Worm (Caenorhabditis elegans) whole organism, L1 larva: ENCODE measurements around the gene fipr-7.
A peak's percentile ranks its signal among the peaks of the same experiment; 100 is the strongest.

Experiments used
- C04F5.9 ChIP-seq: sonication (generic microtip); optimal IDR thresholded peaks from 2 replicates; lab custom pipeline; 2016; ENCODE audit warnings: missing genetic modification characterization, missing compliant biosample characterization
- C34B4.2 ChIP-seq: sonication (generic microtip); optimal IDR thresholded peaks from 2 replicates; lab custom pipeline; 2017; ENCODE audit warnings: mild to moderate bottlenecking, missing genetic modification characterization, missing compliant biosample characterization
- F16B12.6 ChIP-seq: fragments of 150-350 bp; optimal IDR thresholded peaks from 2 replicates; lab custom pipeline; 2014; ENCODE audit warnings: missing biosample characterization, missing genetic modification characterization
- aha-1 ChIP-seq: fragments of 150-350 bp; optimal IDR thresholded peaks from 2 replicates; lab custom pipeline; 2014; ENCODE audit warnings: missing biosample characterization, missing genetic modification characterization
- aly-2 ChIP-seq: fragments of 150-350 bp; optimal IDR thresholded peaks from 2 replicates; lab custom pipeline; 2014; ENCODE audit warnings: missing biosample characterization, missing genetic modification characterization
- ama-1 ChIP-seq: fragments of 150-350 bp; optimal IDR thresholded peaks from 2 replicates; lab custom pipeline; 2014
- ceh-8 ChIP-seq: fragments of 200-800 bp; sonication (Bioruptor generic); optimal IDR thresholded peaks from 2 replicates; lab custom pipeline; 2018; ENCODE audit warnings: mild to moderate bottlenecking, missing genetic modification characterization, moderate library complexity, missing compliant biosample characterization
- ceh-82 ChIP-seq, 3 experiments: fragments of 150-350 bp in 1 of 3; sonication (generic microtip) in 2 of 3; optimal IDR thresholded peaks; 2 replicates each; lab custom pipeline; 2014 to 2017; ENCODE audit warnings: missing biosample characterization in 3 of 3, missing genetic modification characterization in 3 of 3
- ceh-88 ChIP-seq: fragments of 200-800 bp; sonication (Bioruptor generic); IDR thresholded peaks from 2 replicates; pipeline ENCODE4 v1.3.6; 2022; ENCODE audit warnings: missing genetic modification characterization, missing compliant biosample characterization
- ceh-90 ChIP-seq: sonication (generic microtip); optimal IDR thresholded peaks from 2 replicates; lab custom pipeline; 2016; ENCODE audit warnings: missing genetic modification characterization, missing compliant biosample characterization
- ces-1 ChIP-seq: fragments of 150-350 bp; optimal IDR thresholded peaks from 2 replicates; lab custom pipeline; 2014; ENCODE audit warnings: missing biosample characterization, missing genetic modification reagents, missing genetic modification characterization
- dpl-1 ChIP-seq, 3 experiments: fragments of 150-350 bp in 2 of 3; sonication (generic microtip) in 1 of 3; optimal IDR thresholded peaks; 2 replicates each; lab custom pipeline; 2014 to 2017; ENCODE audit warnings: missing biosample characterization in 3 of 3, missing genetic modification characterization in 3 of 3, missing genetic modification reagents in 3 of 3
- dsc-1 ChIP-seq: sonication (generic microtip); optimal IDR thresholded peaks from 2 replicates; lab custom pipeline; 2016; ENCODE audit warnings: mild to moderate bottlenecking, missing genetic modification characterization, missing compliant biosample characterization
- efl-1 ChIP-seq, 4 experiments: fragments of 150-350 bp; optimal IDR thresholded peaks in 3 of 4; peaks in 1 of 4; 1 replicate in 1 of 4; 2 replicates in 3 of 4; lab custom pipeline; 2014; ENCODE audit warnings: missing biosample characterization in 2 of 4, missing genetic modification characterization in 2 of 4, missing genetic modification reagents in 2 of 4
- egl-13 ChIP-seq: sonication (generic microtip); optimal IDR thresholded peaks from 2 replicates; lab custom pipeline; 2016; ENCODE audit warnings: missing genotype, missing genetic modification reagents, missing genetic modification characterization, missing compliant biosample characterization
- elt-3 ChIP-seq, 6 experiments: fragments of 150-350 bp in 1 of 6; sonication (generic microtip); optimal IDR thresholded peaks; 2 replicates each; lab custom pipeline; 2017 to 2018; ENCODE audit warnings: missing biosample characterization in 6 of 6, missing genetic modification characterization in 6 of 6, inconsistent platforms in 1 of 6
- ets-5 ChIP-seq: fragments of 200-800 bp; sonication (Bioruptor generic); IDR thresholded peaks from 2 replicates; pipeline ENCODE4 v1.3.6; 2022; ENCODE audit warnings: missing genetic modification characterization, missing compliant biosample characterization
- fkh-4 ChIP-seq: sonication (generic microtip); optimal IDR thresholded peaks from 2 replicates; lab custom pipeline; 2016; ENCODE audit warnings: missing compliant biosample characterization, missing genetic modification characterization, borderline replicate concordance
- fkh-8 ChIP-seq: sonication (generic microtip); optimal IDR thresholded peaks from 2 replicates; lab custom pipeline; 2016; ENCODE audit warnings: mild to moderate bottlenecking, missing genetic modification characterization, missing compliant biosample characterization
- fos-1 ChIP-seq: fragments of 150-350 bp; optimal IDR thresholded peaks from 2 replicates; lab custom pipeline; 2014; ENCODE audit warnings: missing biosample characterization, missing genetic modification characterization
- hlh-17 ChIP-seq: fragments of 200-800 bp; sonication (Bioruptor generic); optimal IDR thresholded peaks from 2 replicates; lab custom pipeline; 2018; ENCODE audit warnings: missing genetic modification characterization, mild to moderate bottlenecking, missing compliant biosample characterization, moderate library complexity, borderline replicate concordance
- isw-1 ChIP-seq: fragments of 200-800 bp; sonication (Bioruptor generic); IDR thresholded peaks from 2 replicates; pipeline ENCODE4 v1.3.6; 2022; ENCODE audit warnings: missing genetic modification characterization, missing compliant biosample characterization
- lin-14 ChIP-seq: fragments of 200-800 bp; sonication (Bioruptor generic); optimal IDR thresholded peaks from 2 replicates; lab custom pipeline; 2018; ENCODE audit warnings: mild to moderate bottlenecking, missing genetic modification characterization, moderate library complexity, missing compliant biosample characterization
- lin-35 ChIP-seq, 2 experiments: fragments of 150-350 bp; optimal IDR thresholded peaks; 2 replicates each; lab custom pipeline; 2014; ENCODE audit warnings: missing biosample characterization in 2 of 2, missing genetic modification characterization in 2 of 2, missing genetic modification reagents in 2 of 2
- lin-39 ChIP-seq: fragments of 150-350 bp; optimal IDR thresholded peaks from 2 replicates; lab custom pipeline; 2014; ENCODE audit warnings: missing biosample characterization, missing genetic modification reagents, missing genetic modification characterization
- lir-3 ChIP-seq: sonication (generic microtip); optimal IDR thresholded peaks from 2 replicates; lab custom pipeline; 2016; ENCODE audit warnings: mild to moderate bottlenecking, missing genetic modification characterization, moderate library complexity, missing compliant biosample characterization; ENCODE audit not compliant: poor library complexity
- mab-9 ChIP-seq: fragments of 200-800 bp; sonication (Bioruptor generic); IDR thresholded peaks from 2 replicates; pipeline ENCODE4 v1.3.6; 2022; ENCODE audit warnings: missing genetic modification reagents, missing genetic modification characterization, missing compliant biosample characterization
- mef-2 ChIP-seq: fragments of 150-350 bp; optimal IDR thresholded peaks from 2 replicates; lab custom pipeline; 2014; ENCODE audit warnings: missing biosample characterization, missing genetic modification characterization
- mep-1 ChIP-seq: fragments of 150-350 bp; optimal IDR thresholded peaks from 2 replicates; lab custom pipeline; 2014; ENCODE audit warnings: missing biosample characterization, missing genetic modification characterization
- nhr-11 ChIP-seq: fragments of 150-350 bp; optimal IDR thresholded peaks from 2 replicates; lab custom pipeline; 2014; ENCODE audit warnings: missing biosample characterization, missing genetic modification characterization
- nhr-12 ChIP-seq: sonication (generic microtip); optimal IDR thresholded peaks from 2 replicates; lab custom pipeline; 2017; ENCODE audit warnings: missing biosample characterization, missing genetic modification characterization
- nhr-19 ChIP-seq: fragments of 200-800 bp; sonication (Bioruptor generic); conservative IDR thresholded peaks from 2 replicates; pipeline ENCODE4 v1.3.6; 2022; ENCODE audit warnings: missing genetic modification characterization, missing compliant biosample characterization
- nhr-20 ChIP-seq: sonication (generic microtip); optimal IDR thresholded peaks from 2 replicates; lab custom pipeline; 2016; ENCODE audit warnings: mild to moderate bottlenecking, missing genetic modification characterization, missing compliant biosample characterization
- nhr-28 ChIP-seq: fragments of 150-350 bp; optimal IDR thresholded peaks from 2 replicates; lab custom pipeline; 2014; ENCODE audit warnings: missing biosample characterization, missing genetic modification characterization
- nhr-76 ChIP-seq: sonication (generic microtip); optimal IDR thresholded peaks from 2 replicates; lab custom pipeline; 2017; ENCODE audit warnings: missing biosample characterization, missing genetic modification characterization
- nhr-84 ChIP-seq: sonication (generic microtip); optimal IDR thresholded peaks from 2 replicates; lab custom pipeline; 2017; ENCODE audit warnings: missing biosample characterization, missing genetic modification characterization
- nhr-85 ChIP-seq: sonication (generic microtip); peaks from one replicate; lab custom pipeline; 2016; ENCODE audit warnings: missing genetic modification characterization, inconsistent platforms, missing compliant biosample characterization
- pag-3 ChIP-seq: sonication (generic microtip); optimal IDR thresholded peaks from 2 replicates; lab custom pipeline; 2017; ENCODE audit warnings: missing genetic modification characterization, mild to moderate bottlenecking, missing compliant biosample characterization, antibody characterized with exemption, borderline replicate concordance; ENCODE audit not compliant: insufficient read depth
- skn-1 ChIP-seq: fragments of 150-350 bp; optimal IDR thresholded peaks from 2 replicates; lab custom pipeline; 2014; ENCODE audit warnings: missing biosample characterization, missing genetic modification characterization
- snpc-4 ChIP-seq: fragments of 150-350 bp; optimal IDR thresholded peaks from 2 replicates; lab custom pipeline; 2014; ENCODE audit warnings: missing biosample characterization, missing genetic modification characterization
- snu-23 ChIP-seq: sonication (generic microtip); optimal IDR thresholded peaks from 2 replicates; lab custom pipeline; 2016; ENCODE audit warnings: missing genetic modification characterization, missing compliant biosample characterization
- sox-4 ChIP-seq: sonication (generic microtip); optimal IDR thresholded peaks from 2 replicates; lab custom pipeline; 2016; ENCODE audit warnings: missing genetic modification characterization, missing compliant biosample characterization
- sup-37 ChIP-seq: fragments of 200-800 bp; sonication (Bioruptor generic); optimal IDR thresholded peaks from 2 replicates; lab custom pipeline; 2018; ENCODE audit warnings: mild to moderate bottlenecking, missing genetic modification characterization, missing compliant biosample characterization
- swsn-7 ChIP-seq: sonication (generic microtip); optimal IDR thresholded peaks from 2 replicates; lab custom pipeline; 2016; ENCODE audit warnings: missing genetic modification characterization, missing compliant biosample characterization
- tbx-2 ChIP-seq: sonication (generic microtip); optimal IDR thresholded peaks from 2 replicates; lab custom pipeline; 2016; ENCODE audit warnings: missing genetic modification characterization, missing compliant biosample characterization
- tlp-1 ChIP-seq: fragments of 150-350 bp; optimal IDR thresholded peaks from 2 replicates; lab custom pipeline; 2014; ENCODE audit warnings: missing biosample characterization, missing genetic modification characterization
- unc-30 ChIP-seq: sonication (generic microtip); optimal IDR thresholded peaks from 2 replicates; lab custom pipeline; 2017; ENCODE audit warnings: missing biosample characterization, missing genetic modification characterization
- unc-62 ChIP-seq: fragments of 150-350 bp; optimal IDR thresholded peaks from 2 replicates; lab custom pipeline; 2014; ENCODE audit warnings: missing biosample characterization, missing genetic modification reagents, missing genetic modification characterization
- unc-86 ChIP-seq: sonication (generic microtip); optimal IDR thresholded peaks from 2 replicates; lab custom pipeline; 2016; ENCODE audit warnings: missing genetic modification characterization, missing compliant biosample characterization
- vab-15 ChIP-seq: sonication (generic microtip); optimal IDR thresholded peaks from 2 replicates; lab custom pipeline; 2017; ENCODE audit warnings: missing genotype, mild to moderate bottlenecking, missing genetic modification characterization, missing compliant biosample characterization
- xbp-1 ChIP-seq: sonication (generic microtip); optimal IDR thresholded peaks from 2 replicates; lab custom pipeline; 2016; ENCODE audit warnings: missing genetic modification characterization, missing compliant biosample characterization
- zag-1 ChIP-seq: fragments of 150-350 bp; optimal IDR thresholded peaks from 2 replicates; lab custom pipeline; 2014; ENCODE audit warnings: missing biosample characterization, missing genetic modification characterization
- ztf-11 ChIP-seq, 2 experiments: sonication (generic microtip); optimal IDR thresholded peaks; 2 replicates each; lab custom pipeline; 2016 to 2017; ENCODE audit warnings: missing genetic modification characterization in 2 of 2, missing biosample characterization in 1 of 2, missing compliant biosample characterization in 1 of 2

fipr-7 gene

ce11 chrV:10204863-10205338, 24.7 kb upstream of the fipr-7 start, which contains the start of the genes ZK856.19 and ZK856.11 (continued):
- TF ChIP-seq isw-1 (GFP tag; lab: Robert Waterston, UW): peak; percentile 58
- TF ChIP-seq dsc-1 (tag; lab: Kevin White, UChicago): peak; percentile 69
- TF ChIP-seq egl-13 (tag; lab: Kevin White, UChicago): no peak
- no peak for TF ChIP-seq ceh-88 (GFP tag; lab: Robert Waterston, UW)
- peak; percentile 37 for TF ChIP-seq lin-39 (tag; lab: Kevin White, UChicago)
- no peak for TF ChIP-seq nhr-84 (tag; lab: Kevin White, UChicago)
- TF ChIP-seq lin-35 (GFP tag; optimal IDR thresholded peaks at IDR 0.05; lab: Kevin White, UChicago): peak; percentile 70 to 75
- peak; percentile 86 for TF ChIP-seq nhr-85 (tag; lab: Kevin White, UChicago)
- no peak for TF ChIP-seq ceh-8 (GFP tag; lab: Kevin White, UChicago)
- no peak for TF ChIP-seq ceh-90 (tag; lab: Kevin White, UChicago)
- TF ChIP-seq dpl-1 (GFP tag; optimal IDR thresholded peaks at IDR 0.05; lab: Kevin White, UChicago): peak; percentile 58 to 73 (median 72)
- no peak for TF ChIP-seq ztf-11 (tag; optimal IDR thresholded peaks at IDR 0.05; lab: Kevin White, UChicago)
- TF ChIP-seq aly-2 (tag; lab: Kevin White, UChicago): peak; percentile 39
- peak; percentile 33 for TF ChIP-seq nhr-11
- TF ChIP-seq F16B12.6 (tag; lab: Kevin White, UChicago): peak; percentile 36
- peak; percentile 88 for TF ChIP-seq mep-1 (tag; lab: Kevin White, UChicago)
- peak; percentile 77 for TF ChIP-seq xbp-1 (tag; lab: Kevin White, UChicago)
- TF ChIP-seq swsn-7 (tag; lab: Kevin White, UChicago): peak; percentile 77
- TF ChIP-seq unc-62 (GFP tag; lab: Kevin White, UChicago): no peak
- no peak for TF ChIP-seq mab-9 (GFP tag; lab: Robert Waterston, UW)
- peak; percentile 6 for TF ChIP-seq ama-1 (lab: Kevin White, UChicago)
- peak; percentile 75 for TF ChIP-seq nhr-19 (GFP tag; lab: Robert Waterston, UW)
- TF ChIP-seq elt-3 (tag; optimal IDR thresholded peaks at IDR 0.05; lab: Kevin White, UChicago): peak in 2 of 6 experiments; percentile 2 to 18
- TF ChIP-seq sox-4: peak; percentile 0
- no peak for TF ChIP-seq fkh-8 (tag; lab: Kevin White, UChicago)
- TF ChIP-seq nhr-76 (tag; lab: Kevin White, UChicago): no peak
- TF ChIP-seq mef-2: no peak
- TF ChIP-seq unc-30 (tag; lab: Kevin White, UChicago): no peak
- peak; percentile 50 for TF ChIP-seq lir-3 (tag; lab: Kevin White, UChicago)
- TF ChIP-seq aha-1: no peak
- no peak for TF ChIP-seq C04F5.9 (tag; lab: Kevin White, UChicago)
- TF ChIP-seq fkh-4: no peak
- TF ChIP-seq nhr-28 (tag; lab: Kevin White, UChicago): no peak
- TF ChIP-seq ces-1 (GFP tag; lab: Kevin White, UChicago): no peak
- peak; percentile 37 for TF ChIP-seq skn-1 (tag; lab: Kevin White, UChicago)
- TF ChIP-seq nhr-12 (tag; lab: Kevin White, UChicago): no peak
- peak; percentile 69 for TF ChIP-seq lin-14 (GFP tag; lab: Kevin White, UChicago)
- TF ChIP-seq hlh-17 (GFP tag; lab: Kevin White, UChicago): no peak
- TF ChIP-seq tlp-1 (tag; lab: Kevin White, UChicago): no peak
- peak; percentile 69 for TF ChIP-seq snpc-4 (tag; lab: Kevin White, UChicago)
- TF ChIP-seq fos-1 (tag; lab: Kevin White, UChicago): peak; percentile 27
- TF ChIP-seq ets-5 (GFP tag; lab: Robert Waterston, UW): no peak
- peak; percentile 78 for TF ChIP-seq tbx-2 (tag; lab: Kevin White, UChicago)
- TF ChIP-seq vab-15 (tag; lab: Kevin White, UChicago): no peak
- TF ChIP-seq C34B4.2: no peak
- TF ChIP-seq efl-1 (optimal IDR thresholded peaks at IDR 0.05; lab: Kevin White, UChicago): peak; percentile 63 to 74
- peak; percentile 66 to 97 for TF ChIP-seq efl-1 (GFP tag; optimal IDR thresholded peaks at IDR 0.05 in 1 of 2; lab: Kevin White, UChicago)
- TF ChIP-seq snu-23 (GFP tag; lab: Kevin White, UChicago): peak; percentile 79
- peak; percentile 54 for TF ChIP-seq unc-86 (tag; lab: Kevin White, UChicago)
- TF ChIP-seq pag-3 (tag; lab: Kevin White, UChicago): no peak
- peak; percentile 78 for TF ChIP-seq nhr-20 (tag; lab: Kevin White, UChicago)
- TF ChIP-seq zag-1 (tag; lab: Kevin White, UChicago): no peak
- no peak for TF ChIP-seq sup-37 (GFP tag; lab: Kevin White, UChicago)
- peak; percentile 21 to 47 (median 40) for TF ChIP-seq ceh-82 (tag; optimal IDR thresholded peaks at IDR 0.05; lab: Kevin White, UChicago)
